Worm (Caenorhabditis elegans) whole organism, early embryonic: Measurements from ENCODE around the gene Y49E10.18.

Source experiments
- B0310.2 ChIP-seq: sonication (generic microtip); optimal IDR thresholded peaks from 2 replicates; lab custom pipeline; 2016; ENCODE audit warnings: mild to moderate bottlenecking, missing genetic modification characterization, missing compliant biosample characterization
- ama-1 ChIP-seq: fragments of 150-350 bp; optimal IDR thresholded peaks from 2 replicates; lab custom pipeline; 2014
- ceh-13 ChIP-seq: fragments of 200-800 bp; sonication (Bioruptor generic); optimal IDR thresholded peaks from 2 replicates; lab custom pipeline; 2018; ENCODE audit warnings: mild to moderate bottlenecking, missing genetic modification characterization, missing compliant biosample characterization
- flt-1 ChIP-seq: fragments of 200-800 bp; sonication (Bioruptor generic); IDR thresholded peaks from 2 replicates; pipeline ENCODE4 v1.3.6; 2022; ENCODE audit warnings: missing genetic modification characterization, missing compliant biosample characterization
- hmbx-1 ChIP-seq: sonication (generic microtip); optimal IDR thresholded peaks from 2 replicates; lab custom pipeline; 2016; ENCODE audit warnings: mild to moderate bottlenecking, missing genetic modification characterization, missing compliant biosample characterization
- hmg-4 ChIP-seq: fragments of 200-800 bp; sonication (Bioruptor generic); optimal IDR thresholded peaks from 2 replicates; lab custom pipeline; 2018; ENCODE audit warnings: mild to moderate bottlenecking, missing genetic modification characterization, missing compliant biosample characterization

ce11 chrIII:12399709-12400108, 46.2 kb downstream of the Y49E10.18 start:
- peak; percentile 75 for TF ChIP-seq flt-1 (GFP tag; lab: Robert Waterston, UW)
- no peak for TF ChIP-seq ama-1 (lab: Kevin White, UChicago)
- TF ChIP-seq hmbx-1 (tag; lab: Kevin White, UChicago): peak; percentile 15
- TF ChIP-seq B0310.2 (tag; lab: Kevin White, UChicago): peak; percentile 22
- TF ChIP-seq ceh-13 (GFP tag; lab: Kevin White, UChicago): peak; percentile 31
- TF ChIP-seq hmg-4 (GFP tag; lab: Kevin White, UChicago): peak; percentile 8
